Worm (Caenorhabditis elegans) whole organism, midembryonic: Measurements from ENCODE around the gene T02D1.9.

Source experiments
- T22C8.4 ChIP-seq: fragments of 200-800 bp; sonication (Bioruptor generic); IDR thresholded peaks from 2 replicates; pipeline ENCODE4 v1.3.6; 2022; ENCODE audit warnings: missing genetic modification characterization, missing compliant biosample characterization
- cog-1 ChIP-seq: sonication (generic microtip); optimal IDR thresholded peaks from 2 replicates; lab custom pipeline; 2016; ENCODE audit warnings: missing genetic modification characterization, missing compliant biosample characterization
- flt-1 ChIP-seq: fragments of 200-800 bp; sonication (Bioruptor generic); IDR thresholded peaks from 2 replicates; pipeline ENCODE4 v1.3.6; 2022; ENCODE audit warnings: missing genetic modification characterization, missing compliant biosample characterization
- klf-2 ChIP-seq: fragments of 200-800 bp; sonication (Bioruptor generic); conservative IDR thresholded peaks from 2 replicates; pipeline ENCODE4 v1.3.6; 2022; ENCODE audit warnings: missing genetic modification reagents, missing genetic modification characterization, missing compliant biosample characterization
- med-1 ChIP-seq: sonication (generic microtip); optimal IDR thresholded peaks from 2 replicates; lab custom pipeline; 2017; ENCODE audit warnings: missing genetic modification characterization, mild to moderate bottlenecking, missing compliant biosample characterization, antibody characterized with exemption, missing genetic modification reagents; ENCODE audit not compliant: insufficient read depth
- ref-1 ChIP-seq: fragments of 200-800 bp; sonication (Bioruptor generic); conservative IDR thresholded peaks from 2 replicates; pipeline ENCODE4 v1.3.6; 2022; ENCODE audit warnings: missing genetic modification reagents, missing genetic modification characterization, missing compliant biosample characterization
- tab-1 ChIP-seq: fragments of 200-800 bp; sonication (Bioruptor generic); IDR thresholded peaks from 2 replicates; pipeline ENCODE4 v1.3.6; 2022; ENCODE audit warnings: missing genetic modification characterization, missing compliant biosample characterization
- ztf-23 ChIP-seq: fragments of 200-800 bp; sonication (Bioruptor generic); IDR thresholded peaks from 2 replicates; pipeline ENCODE4 v1.3.6; 2022; ENCODE audit warnings: missing genetic modification reagents, missing genetic modification characterization, missing compliant biosample characterization
- ztf-29 ChIP-seq: fragments of 200-800 bp; sonication (Bioruptor generic); IDR thresholded peaks from 2 replicates; pipeline ENCODE4 v1.3.6; 2022; ENCODE audit warnings: missing genetic modification reagents, missing genetic modification characterization, missing compliant biosample characterization

DNA sequence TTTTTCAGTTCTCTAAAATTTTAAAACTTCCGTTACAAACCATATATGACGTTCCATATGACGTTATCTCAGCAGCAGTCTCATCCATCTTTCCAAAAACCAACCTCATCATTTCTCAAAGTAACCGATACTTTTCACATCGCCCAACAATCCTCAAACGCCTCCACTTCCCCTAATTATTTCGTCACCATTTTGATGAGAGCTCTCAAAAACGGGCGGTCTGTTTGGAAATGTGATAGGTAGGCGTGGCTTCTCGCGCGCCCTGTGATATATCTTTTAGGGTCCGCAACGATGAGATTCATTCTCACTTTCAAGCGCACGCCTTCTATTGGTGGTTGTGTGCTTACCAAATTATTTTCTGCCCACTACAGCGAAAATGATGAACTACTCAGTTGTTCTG, 39.1 kb downstream of the T02D1.9 start, which contains the start of gene trh-1:
- TF ChIP-seq med-1 (no peak), klf-2 (GFP tag; lab: Robert Waterston, UW) (no peak), T22C8.4 (GFP tag; lab: Robert Waterston, UW) (no peak), ztf-29 (GFP tag; lab: Robert Waterston, UW) (no peak), flt-1 (no peak), tab-1 (no peak), ztf-23 (GFP tag; lab: Robert Waterston, UW) (no peak), ref-1 (GFP tag; lab: Robert Waterston, UW) (no peak), cog-1 (tag; lab: Kevin White, UChicago) (no peak)
